Worm (Caenorhabditis elegans) whole organism, mixed stage, embryonic: ENCODE data around the gene cca-1.

Experiments
- M03D4.4 ChIP-seq: sonication (generic microtip); optimal IDR thresholded peaks from 2 replicates; lab custom pipeline; 2017; ENCODE audit warnings: mild to moderate bottlenecking, missing genetic modification characterization, missing compliant biosample characterization
- bed-3 ChIP-seq: fragments of 200-800 bp; sonication (Bioruptor generic); optimal IDR thresholded peaks from 3 replicates; lab custom pipeline; 2018; ENCODE audit warnings: mild to moderate bottlenecking, missing genetic modification characterization, moderate library complexity, missing compliant biosample characterization
- ceh-39 ChIP-seq: fragments of 150-350 bp; optimal IDR thresholded peaks from 2 replicates; lab custom pipeline; 2014; ENCODE audit warnings: missing biosample characterization, missing genetic modification characterization
- ceh-43 ChIP-seq: fragments of 200-800 bp; sonication (Bioruptor generic); optimal IDR thresholded peaks from 2 replicates; lab custom pipeline; 2018; ENCODE audit warnings: mild to moderate bottlenecking, missing genetic modification characterization, moderate library complexity, missing compliant biosample characterization
- ceh-83 ChIP-seq: fragments of 200-800 bp; sonication (Bioruptor generic); optimal IDR thresholded peaks from 2 replicates; lab custom pipeline; 2018; ENCODE audit warnings: mild to moderate bottlenecking, missing genetic modification characterization, missing compliant biosample characterization
- ces-1 ChIP-seq: fragments of 150-350 bp; optimal IDR thresholded peaks from 2 replicates; lab custom pipeline; 2014; ENCODE audit warnings: missing biosample characterization, missing genetic modification reagents, missing genetic modification characterization
- cnd-1 ChIP-seq: fragments of 200-800 bp; sonication (Bioruptor generic); optimal IDR thresholded peaks from 2 replicates; lab custom pipeline; 2018; ENCODE audit warnings: mild to moderate bottlenecking, missing genetic modification characterization, missing compliant biosample characterization
- drap-1 ChIP-seq: fragments of 200-800 bp; sonication (Bioruptor generic); optimal IDR thresholded peaks from 3 replicates; lab custom pipeline; 2018; ENCODE audit warnings: mild to moderate bottlenecking, missing genetic modification characterization, missing compliant biosample characterization
- elt-3 ChIP-seq: fragments of 150-350 bp; optimal IDR thresholded peaks from 2 replicates; lab custom pipeline; 2014; ENCODE audit warnings: missing biosample characterization, missing genetic modification characterization
- flh-1 ChIP-seq: fragments of 200-800 bp; sonication (Bioruptor generic); optimal IDR thresholded peaks from 2 replicates; lab custom pipeline; 2018; ENCODE audit warnings: mild to moderate bottlenecking, missing genetic modification characterization, moderate library complexity, missing compliant biosample characterization
- ham-2 ChIP-seq: fragments of 200-800 bp; sonication (Bioruptor generic); optimal IDR thresholded peaks from 2 replicates; lab custom pipeline; 2018; ENCODE audit warnings: mild to moderate bottlenecking, missing genetic modification characterization, missing compliant biosample characterization
- hlh-1 ChIP-seq: fragments of 150-350 bp; optimal IDR thresholded peaks from 2 replicates; lab custom pipeline; 2014; ENCODE audit warnings: missing biosample characterization, missing genetic modification reagents, missing genetic modification characterization
- lin-13 ChIP-seq: fragments of 150-350 bp; optimal IDR thresholded peaks from 2 replicates; lab custom pipeline; 2014; ENCODE audit warnings: missing biosample characterization, missing genetic modification characterization
- lin-32 ChIP-seq: fragments of 200-800 bp; sonication (Bioruptor generic); optimal IDR thresholded peaks from 2 replicates; lab custom pipeline; 2018; ENCODE audit warnings: mild to moderate bottlenecking, missing genetic modification characterization, missing compliant biosample characterization
- lsy-2 ChIP-seq: fragments of 150-350 bp; optimal IDR thresholded peaks from 2 replicates; lab custom pipeline; 2014; ENCODE audit warnings: missing biosample characterization, missing genetic modification characterization
- mab-5 ChIP-seq: fragments of 150-350 bp; optimal IDR thresholded peaks from 2 replicates; lab custom pipeline; 2014; ENCODE audit warnings: missing biosample characterization, missing genetic modification characterization
- mep-1 ChIP-seq: fragments of 150-350 bp; optimal IDR thresholded peaks from 2 replicates; lab custom pipeline; 2017; ENCODE audit warnings: missing biosample characterization, missing genetic modification reagents, missing genetic modification characterization, inconsistent platforms
- mls-2 ChIP-seq: sonication (generic microtip); optimal IDR thresholded peaks from 2 replicates; lab custom pipeline; 2016; ENCODE audit warnings: mild to moderate bottlenecking, missing genetic modification characterization, moderate library complexity, missing compliant biosample characterization
- nhr-12 ChIP-seq: fragments of 150-350 bp; optimal IDR thresholded peaks from 2 replicates; lab custom pipeline; 2014; ENCODE audit warnings: missing biosample characterization, missing genetic modification characterization
- nhr-2 ChIP-seq: fragments of 150-350 bp; optimal IDR thresholded peaks from 2 replicates; lab custom pipeline; 2014; ENCODE audit warnings: missing biosample characterization, missing genetic modification characterization
- nhr-237 ChIP-seq: fragments of 150-350 bp; optimal IDR thresholded peaks from 2 replicates; lab custom pipeline; 2014; ENCODE audit warnings: missing biosample characterization, missing genetic modification characterization
- nhr-28 ChIP-seq: fragments of 150-350 bp; optimal IDR thresholded peaks from 2 replicates; lab custom pipeline; 2014; ENCODE audit warnings: missing biosample characterization, missing genetic modification characterization
- nhr-76 ChIP-seq: sonication (generic microtip); optimal IDR thresholded peaks from 2 replicates; lab custom pipeline; 2017; ENCODE audit warnings: missing biosample characterization, missing genetic modification characterization
- pha-4 ChIP-seq: fragments of 150-350 bp; optimal IDR thresholded peaks from 2 replicates; lab custom pipeline; 2018; ENCODE audit warnings: missing biosample characterization, missing genetic modification reagents, missing genetic modification characterization
- sem-2 ChIP-seq: fragments of 200-800 bp; sonication (Bioruptor generic); optimal IDR thresholded peaks from 2 replicates; lab custom pipeline; 2018; ENCODE audit warnings: mild to moderate bottlenecking, missing genetic modification characterization, missing compliant biosample characterization
- snpc-4 ChIP-seq: fragments of 150-350 bp; optimal IDR thresholded peaks from 2 replicates; lab custom pipeline; 2014; ENCODE audit warnings: missing biosample characterization, missing genetic modification characterization
- sptf-1 ChIP-seq: sonication (generic microtip); optimal IDR thresholded peaks from 2 replicates; lab custom pipeline; 2017; ENCODE audit warnings: mild to moderate bottlenecking, missing genetic modification characterization, moderate library complexity, missing compliant biosample characterization
- tbx-8 ChIP-seq: fragments of 200-800 bp; sonication (Bioruptor generic); optimal IDR thresholded peaks from 2 replicates; lab custom pipeline; 2018; ENCODE audit warnings: mild to moderate bottlenecking, missing genetic modification characterization, moderate library complexity, missing compliant biosample characterization
- unc-120 ChIP-seq: sonication (generic microtip); optimal IDR thresholded peaks from 2 replicates; lab custom pipeline; 2017; ENCODE audit warnings: missing genetic modification characterization, missing compliant biosample characterization; ENCODE audit not compliant: poor library complexity, severe bottlenecking
- unc-39 ChIP-seq: fragments of 150-350 bp; optimal IDR thresholded peaks from 2 replicates; lab custom pipeline; 2014; ENCODE audit warnings: missing biosample characterization, missing genetic modification characterization
- unc-62 ChIP-seq: fragments of 150-350 bp; optimal IDR thresholded peaks from 2 replicates; lab custom pipeline; 2014; ENCODE audit warnings: missing biosample characterization, missing genetic modification reagents, missing genetic modification characterization
- zip-8 ChIP-seq: fragments of 150-350 bp; optimal IDR thresholded peaks from 2 replicates; lab custom pipeline; 2014; ENCODE audit warnings: missing biosample characterization, missing genetic modification characterization
- ztf-11 ChIP-seq: fragments of 150-350 bp; optimal IDR thresholded peaks from 2 replicates; lab custom pipeline; 2014; ENCODE audit warnings: missing biosample characterization, missing genetic modification characterization

cca-1 gene

ce11 chrX:7875854-7876253, at the start of gene cca-1:
Gene cca-1 (minus strand): TSS chrX:7875954.
- TF ChIP-seq sem-2 (GFP tag; lab: Kevin White, UChicago), result no peak
- TF ChIP-seq lin-32 (GFP tag; lab: Kevin White, UChicago), result no peak
- TF ChIP-seq bed-3, result no peak
- no peak for TF ChIP-seq flh-1 (GFP tag; lab: Kevin White, UChicago)
- TF ChIP-seq unc-120 (tag; lab: Kevin White, UChicago), result no peak
- TF ChIP-seq unc-39, result no peak
- no peak for TF ChIP-seq ztf-11
- TF ChIP-seq unc-62 (GFP tag; lab: Kevin White, UChicago), result no peak
- no peak for TF ChIP-seq hlh-1
- no peak for TF ChIP-seq nhr-237
- no peak for TF ChIP-seq ceh-39 (tag; lab: Kevin White, UChicago)
- no peak for TF ChIP-seq elt-3 (tag; lab: Kevin White, UChicago)
- TF ChIP-seq ceh-43 (GFP tag; lab: Kevin White, UChicago), result no peak
- no peak for TF ChIP-seq sptf-1 (tag; lab: Kevin White, UChicago)
- TF ChIP-seq, all 35 proteins: peak for 0

- no peak for TF ChIP-seq nhr-28 (tag; lab: Kevin White, UChicago)
- no peak for TF ChIP-seq M03D4.4
- TF ChIP-seq elt-3 (tag; lab: Kevin White, UChicago), result no peak
- TF ChIP-seq hlh-1, result no peak
- TF ChIP-seq sem-2 (GFP tag; lab: Kevin White, UChicago), result no peak
- TF ChIP-seq ces-1 (GFP tag; lab: Kevin White, UChicago), result no peak
- no peak for TF ChIP-seq mep-1
- no peak for TF ChIP-seq tbx-8 (GFP tag; lab: Kevin White, UChicago)
- TF ChIP-seq ceh-83 (GFP tag; lab: Kevin White, UChicago), result no peak
- no peak for TF ChIP-seq ceh-39 (tag; lab: Kevin White, UChicago)
- no peak for TF ChIP-seq lsy-2 (tag; lab: Kevin White, UChicago)
- TF ChIP-seq bed-3, result no peak
- TF ChIP-seq lin-32 (GFP tag; lab: Kevin White, UChicago), result no peak
- TF ChIP-seq, all 35 proteins: peak for 0
These were observed 49.4 kb upstream of the cca-1 start, which contains the start of gene zig-4 for ce11 chrX:7925134-7925533. Gene zig-4 (plus strand): TSS chrX:7925434.

- TF ChIP-seq nhr-76 (tag; lab: Kevin White, UChicago) (no peak), mep-1 (no peak), ceh-43 (GFP tag; lab: Kevin White, UChicago) (no peak), snpc-4 (tag; lab: Kevin White, UChicago) (no peak), sem-2 (GFP tag; lab: Kevin White, UChicago) (no peak), lsy-2 (tag; lab: Kevin White, UChicago) (no peak), cnd-1 (tag; lab: Kevin White, UChicago) (no peak), unc-39 (no peak), bed-3 (no peak), unc-120 (tag; lab: Kevin White, UChicago) (no peak), ztf-11 (no peak), ham-2 (GFP tag; lab: Kevin White, UChicago) (no peak)
These were observed 45.4 kb upstream of the cca-1 start for ce11 chrX:7921130-7921529.

ce11 chrX:7916076-7916475, 40.3 kb upstream of the cca-1 start:
- TF ChIP-seq snpc-4 (tag; lab: Kevin White, UChicago) (no peak), bed-3 (no peak), nhr-76 (tag; lab: Kevin White, UChicago) (no peak), zip-8 (no peak), drap-1 (no peak), lin-13 (tag; lab: Kevin White, UChicago) (no peak), mls-2 (tag; lab: Kevin White, UChicago) (no peak), unc-39 (no peak), nhr-12 (no peak), mab-5 (tag; lab: Kevin White, UChicago) (no peak), hlh-1 (no peak), ces-1 (GFP tag; lab: Kevin White, UChicago) (no peak), tbx-8 (GFP tag; lab: Kevin White, UChicago) (no peak)

ce11 chrX:7915616-7916015, 39.9 kb upstream of the cca-1 start:
- TF ChIP-seq bed-3, result no peak
- no peak for TF ChIP-seq mab-5 (tag; lab: Kevin White, UChicago)
- peak; percentile 58 for TF ChIP-seq zip-8
- TF ChIP-seq drap-1, result no peak
- TF ChIP-seq nhr-2 (tag; lab: Kevin White, UChicago), result peak; percentile 93
- no peak for TF ChIP-seq sem-2 (GFP tag; lab: Kevin White, UChicago)
- TF ChIP-seq pha-4 (tag; lab: Kevin White, UChicago), result no peak
